Worm (Caenorhabditis elegans) whole organism, L4 larva: Measurements from ENCODE around the gene srbc-84.

Experiments
- F49E8.2 ChIP-seq: sonication (generic microtip); optimal IDR thresholded peaks from 2 replicates; lab custom pipeline; 2016; ENCODE audit warnings: missing compliant biosample characterization, mild to moderate bottlenecking, missing genetic modification characterization, borderline replicate concordance
- R02D3.7 ChIP-seq: fragments of 150-350 bp; sonication (generic microtip); optimal IDR thresholded peaks from 3 replicates; lab custom pipeline; 2014; ENCODE audit warnings: missing biosample characterization, missing genetic modification characterization
- T26A8.4 ChIP-seq: fragments of 200-800 bp; sonication (Bioruptor generic); IDR thresholded peaks from 2 replicates; pipeline ENCODE4 v1.3.6; 2022; ENCODE audit warnings: missing genetic modification characterization, missing compliant biosample characterization
- Y105C5A.15 ChIP-seq: fragments of 200-800 bp; sonication (Bioruptor generic); IDR thresholded peaks from 2 replicates; pipeline ENCODE4 v1.3.6; 2022; ENCODE audit warnings: missing genetic modification characterization, missing compliant biosample characterization
- Y5F2A.4 ChIP-seq: fragments of 200-800 bp; sonication (Bioruptor generic); optimal IDR thresholded peaks from 2 replicates; lab custom pipeline; 2018; ENCODE audit warnings: mild to moderate bottlenecking, missing genetic modification characterization, missing compliant biosample characterization
- aha-1 ChIP-seq: fragments of 150-350 bp; peaks from one replicate; lab custom pipeline; 2014; ENCODE audit warnings: missing biosample characterization, missing genetic modification characterization
- aly-2 ChIP-seq: sonication (generic microtip); optimal IDR thresholded peaks from 2 replicates; lab custom pipeline; 2018; ENCODE audit warnings: missing biosample characterization, missing genetic modification characterization
- ceh-20 ChIP-seq: fragments of 200-800 bp; sonication (Bioruptor generic); IDR thresholded peaks from 2 replicates; pipeline ENCODE4 v1.3.6; 2022; ENCODE audit warnings: missing genetic modification reagents, missing genetic modification characterization, missing compliant biosample characterization
- ceh-62 ChIP-seq: sonication (generic microtip); optimal IDR thresholded peaks from 2 replicates; lab custom pipeline; 2017; ENCODE audit warnings: missing biosample characterization, missing genetic modification characterization
- ceh-82 ChIP-seq: sonication (generic microtip); optimal IDR thresholded peaks from 2 replicates; lab custom pipeline; 2017; ENCODE audit warnings: missing biosample characterization, missing genetic modification characterization
- daf-16 ChIP-seq, 3 experiments: sonication (generic microtip); optimal IDR thresholded peaks; 2 replicates each; lab custom pipeline; 2016 to 2017; ENCODE audit warnings: missing genetic modification characterization in 3 of 3, missing genetic modification reagents in 3 of 3, mild to moderate bottlenecking in 2 of 3, missing compliant biosample characterization in 2 of 3, missing biosample characterization in 1 of 3, moderate library complexity in 1 of 3
- dmd-6 ChIP-seq: fragments of 200-800 bp; sonication (Bioruptor generic); IDR thresholded peaks from 2 replicates; pipeline ENCODE4 v1.3.6; 2022; ENCODE audit warnings: missing genetic modification reagents, missing genetic modification characterization, missing compliant biosample characterization
- dmd-9 ChIP-seq: fragments of 200-800 bp; sonication (Bioruptor generic); IDR thresholded peaks from 2 replicates; pipeline ENCODE4 v1.3.6; 2022; ENCODE audit warnings: missing genetic modification reagents, missing genetic modification characterization, missing compliant biosample characterization
- dpl-1 ChIP-seq: fragments of 150-350 bp; optimal IDR thresholded peaks from 2 replicates; lab custom pipeline; 2014; ENCODE audit warnings: missing biosample characterization, missing genetic modification reagents, missing genetic modification characterization
- duxl-1 ChIP-seq: sonication (generic microtip); optimal IDR thresholded peaks from 2 replicates; lab custom pipeline; 2016; ENCODE audit warnings: mild to moderate bottlenecking, missing genetic modification characterization, moderate library complexity, missing compliant biosample characterization; ENCODE audit not compliant: poor library complexity
- dve-1 ChIP-seq: sonication (generic microtip); optimal IDR thresholded peaks from 2 replicates; lab custom pipeline; 2017; ENCODE audit warnings: antibody characterized with exemption, mild to moderate bottlenecking, missing genetic modification characterization, missing compliant biosample characterization; ENCODE audit not compliant: insufficient read depth
- egl-27 ChIP-seq: sonication (generic microtip); optimal IDR thresholded peaks from 3 replicates; lab custom pipeline; 2017; ENCODE audit warnings: missing biosample characterization, missing genetic modification reagents, missing genetic modification characterization
- gei-8 ChIP-seq: fragments of 200-800 bp; sonication (Bioruptor generic); optimal IDR thresholded peaks from 2 replicates; lab custom pipeline; 2018; ENCODE audit warnings: mild to moderate bottlenecking, missing genetic modification characterization, missing compliant biosample characterization
- hif-1 ChIP-seq, 2 experiments: sonication (generic microtip); optimal IDR thresholded peaks; 2 replicates each; lab custom pipeline; 2016 to 2017; ENCODE audit warnings: missing compliant biosample characterization in 2 of 2, missing genetic modification characterization in 2 of 2, missing genetic modification reagents in 2 of 2, missing genotype in 2 of 2, mild to moderate bottlenecking in 1 of 2
- hlh-30 ChIP-seq: sonication (generic microtip); optimal IDR thresholded peaks from 2 replicates; lab custom pipeline; 2017; ENCODE audit warnings: antibody characterized with exemption, mild to moderate bottlenecking, missing genetic modification characterization, missing compliant biosample characterization; ENCODE audit not compliant: insufficient read depth
- lim-7 ChIP-seq: fragments of 200-800 bp; sonication (Bioruptor generic); IDR thresholded peaks from 2 replicates; pipeline ENCODE4 v1.3.6; 2022; ENCODE audit warnings: missing genetic modification characterization, missing compliant biosample characterization
- lsy-2 ChIP-seq, 2 experiments: fragments of 150-350 bp in 1 of 2; sonication (generic microtip) in 1 of 2; optimal IDR thresholded peaks; 2 replicates each; lab custom pipeline; 2014 to 2017; ENCODE audit warnings: missing biosample characterization in 2 of 2, missing genetic modification characterization in 2 of 2
- nhr-10 ChIP-seq: fragments of 150-350 bp; optimal IDR thresholded peaks from 2 replicates; lab custom pipeline; 2014; ENCODE audit warnings: missing biosample characterization, missing genetic modification characterization
- nhr-102 ChIP-seq: sonication (generic microtip); optimal IDR thresholded peaks from 2 replicates; lab custom pipeline; 2016; ENCODE audit warnings: mild to moderate bottlenecking, missing genetic modification characterization, moderate library complexity, missing compliant biosample characterization
- nhr-25 ChIP-seq: sonication (generic microtip); optimal IDR thresholded peaks from 2 replicates; lab custom pipeline; 2017; ENCODE audit warnings: missing genetic modification characterization, mild to moderate bottlenecking, missing compliant biosample characterization, antibody characterized with exemption, moderate library complexity, borderline replicate concordance; ENCODE audit not compliant: insufficient read depth
- nhr-28 ChIP-seq: fragments of 150-350 bp; optimal IDR thresholded peaks from 2 replicates; lab custom pipeline; 2014; ENCODE audit warnings: missing biosample characterization, missing genetic modification characterization
- nhr-48 ChIP-seq: sonication (generic microtip); optimal IDR thresholded peaks from 2 replicates; lab custom pipeline; 2016; ENCODE audit warnings: mild to moderate bottlenecking, missing genetic modification characterization, missing compliant biosample characterization
- pqm-1 ChIP-seq: sonication (generic microtip); optimal IDR thresholded peaks from 2 replicates; lab custom pipeline; 2017; ENCODE audit warnings: missing biosample characterization, missing genetic modification characterization
- unc-39 ChIP-seq: sonication (generic microtip); optimal IDR thresholded peaks from 2 replicates; lab custom pipeline; 2017; ENCODE audit warnings: missing biosample characterization, missing genetic modification characterization
- unc-62 ChIP-seq, 3 experiments: fragments of 150-350 bp in 1 of 3; sonication (generic microtip); optimal IDR thresholded peaks in 2 of 3; peaks in 1 of 3; 1 replicate in 1 of 3; 2 replicates in 2 of 3; lab custom pipeline; 2014 to 2017; ENCODE audit warnings: missing biosample characterization in 3 of 3, missing genetic modification characterization in 3 of 3, missing genetic modification reagents in 3 of 3, missing genotype in 1 of 3
- vab-7 ChIP-seq: fragments of 200-800 bp; sonication (Bioruptor generic); IDR thresholded peaks from 2 replicates; pipeline ENCODE4 v1.3.6; 2022; ENCODE audit warnings: missing genetic modification reagents, missing genetic modification characterization, missing compliant biosample characterization
- zfp-2 ChIP-seq: sonication (generic microtip); optimal IDR thresholded peaks from 2 replicates; lab custom pipeline; 2016; ENCODE audit warnings: mild to moderate bottlenecking, missing genetic modification characterization, missing compliant biosample characterization
- zip-2 ChIP-seq: fragments of 150-350 bp; optimal IDR thresholded peaks from 2 replicates; lab custom pipeline; 2014; ENCODE audit warnings: missing biosample characterization, missing genetic modification characterization
- ztf-7 ChIP-seq: fragments of 150-350 bp; optimal IDR thresholded peaks from 2 replicates; lab custom pipeline; 2014; ENCODE audit warnings: missing biosample characterization, missing genetic modification characterization

srbc-84 gene

ce11 chrV:16300276-16300675 is 1.5 kb downstream of the srbc-84 start, which contains the start of gene srbc-82:
srbc-82 (plus strand) TSS chrV:16300576.
- no peak for TF ChIP-seq ztf-7 (tag; lab: Kevin White, UChicago)
- no peak for TF ChIP-seq vab-7 (GFP tag; lab: Robert Waterston, UW)
- TF ChIP-seq lim-7 (GFP tag; lab: Robert Waterston, UW) = no peak

DNA sequence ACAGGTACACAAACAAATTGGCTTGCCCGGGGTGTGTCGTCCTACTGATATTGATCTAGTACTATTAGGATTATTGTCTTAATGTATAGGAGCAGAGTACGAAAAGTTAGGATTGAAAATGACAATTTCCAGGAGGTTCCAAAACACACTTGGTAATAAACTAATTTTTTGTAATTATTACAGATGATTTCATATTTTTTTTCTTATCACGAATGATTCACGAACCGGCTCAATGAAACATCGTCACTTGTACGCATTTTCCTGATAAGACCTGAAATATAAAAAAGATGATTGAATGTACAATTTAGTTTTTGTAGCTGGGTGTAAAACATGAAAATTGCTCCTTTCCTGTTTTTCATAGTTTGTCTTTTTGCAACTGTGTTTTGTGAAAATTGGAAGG is 3.7 kb downstream of the srbc-84 start, which contains the start of the genes C31A11.13 and oac-6:
Gene C31A11.13, minus strand, starts transcription at position 113 of the 400 bp plus-strand sequence.
Gene oac-6, plus strand, starts transcription at position 279 of the 400 bp plus-strand sequence.
- TF ChIP-seq lsy-2 (tag; optimal IDR thresholded peaks at IDR 0.05; lab: Kevin White, UChicago) (no peak), Y105C5A.15 (GFP tag; lab: Robert Waterston, UW) (no peak), dve-1 (no peak), pqm-1 (peak; percentile 37), ceh-62 (no peak), hlh-30 (no peak), unc-62 (GFP tag; optimal IDR thresholded peaks at IDR 0.05 in 1 of 2; lab: Kevin White, UChicago) (peak in 1 of 2 experiments; percentile 65), unc-62 (tag; optimal IDR thresholded peaks at IDR 0.05; lab: Kevin White, UChicago) (no peak), dmd-9 (no peak), nhr-102 (tag; lab: Kevin White, UChicago) (no peak), daf-16 (GFP tag; optimal IDR thresholded peaks at IDR 0.05; lab: Kevin White, UChicago) (no peak), daf-16 (tag; optimal IDR thresholded peaks at IDR 0.05; lab: Kevin White, UChicago) (peak; percentile 9), nhr-10 (tag; lab: Kevin White, UChicago) (no peak), Y5F2A.4 (GFP tag; lab: Kevin White, UChicago) (no peak), nhr-28 (tag; lab: Kevin White, UChicago) (peak; percentile 27), nhr-48 (no peak), dpl-1 (no peak)

- TF ChIP-seq zfp-2 (tag; lab: Kevin White, UChicago) (no peak), unc-39 (tag; lab: Kevin White, UChicago) (no peak), ceh-20 (GFP tag; lab: Robert Waterston, UW) (no peak), gei-8 (GFP tag; lab: Kevin White, UChicago) (no peak), F49E8.2 (tag; lab: Kevin White, UChicago) (no peak), egl-27 (tag; lab: Kevin White, UChicago) (no peak), T26A8.4 (GFP tag; lab: Robert Waterston, UW) (no peak), ceh-82 (tag; lab: Kevin White, UChicago) (no peak), aly-2 (tag; lab: Kevin White, UChicago) (no peak)
Observed at ce11 chrV:16307253-16307652, 8.5 kb downstream of the srbc-84 start, which contains the start of gene srxa-7. srxa-7 (plus strand) TSS chrV:16307553.

DNA sequence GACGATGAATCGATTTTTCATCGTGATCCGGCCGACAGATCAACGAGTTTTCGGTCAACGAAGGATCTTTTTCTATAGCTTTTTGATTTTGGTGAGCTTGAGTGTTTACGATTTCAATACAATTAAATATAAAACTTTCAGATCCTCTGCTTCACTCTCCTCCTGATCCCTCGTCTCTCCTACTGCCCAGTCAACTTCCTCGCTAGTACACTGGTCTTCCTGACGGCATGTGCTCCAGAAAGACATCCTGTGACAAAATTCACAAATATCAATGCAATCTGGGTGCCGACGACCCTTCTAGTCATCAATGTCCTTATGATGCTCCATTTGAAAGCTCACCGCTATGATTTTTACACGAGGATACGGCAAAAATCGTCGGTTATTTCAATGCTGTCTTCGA is 9.6 kb downstream of the srbc-84 start:
- TF ChIP-seq aha-1 (tag; lab: Kevin White, UChicago) (peak; percentile 93), pqm-1 (no peak)

DNA sequence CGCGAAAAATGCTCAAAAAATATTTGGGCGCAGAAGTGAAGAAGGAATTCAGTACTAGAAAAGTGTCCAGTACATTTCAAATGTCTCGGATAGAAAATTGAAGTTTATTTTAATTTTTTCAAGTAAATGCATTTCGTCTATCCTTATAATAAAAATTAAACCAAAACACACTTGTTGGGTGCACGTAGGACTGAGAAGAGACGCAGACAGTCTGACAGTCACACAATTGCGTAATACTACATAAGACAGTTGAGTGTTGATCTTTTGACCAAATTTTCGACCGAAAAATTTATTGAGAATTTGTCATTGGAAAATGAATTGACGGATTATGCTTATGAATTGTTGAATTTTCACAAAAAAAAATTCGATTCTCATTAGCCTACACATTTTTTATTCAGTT is 10.8 kb downstream of the srbc-84 start, which contains the start of gene oac-7:
Gene oac-7, plus strand, starts transcription at position 283 of the 400 bp plus-strand sequence.
- peak in 1 of 2 experiments; percentile 52 for TF ChIP-seq unc-62 (GFP tag; optimal IDR thresholded peaks at IDR 0.05 in 1 of 2; lab: Kevin White, UChicago)
- TF ChIP-seq unc-62 (tag; optimal IDR thresholded peaks at IDR 0.05; lab: Kevin White, UChicago) = no peak
- peak in 1 of 2 experiments; percentile 50 for TF ChIP-seq hif-1 (tag; optimal IDR thresholded peaks at IDR 0.05; lab: Kevin White, UChicago)
- no peak for TF ChIP-seq nhr-25
- peak; percentile 20; the same call in 1 of the 2 replicates for TF ChIP-seq dmd-6
- no peak for TF ChIP-seq R02D3.7 (tag; lab: Kevin White, UChicago)
- peak; percentile 72 for TF ChIP-seq nhr-28 (tag; lab: Kevin White, UChicago)
- TF ChIP-seq hlh-30 = peak; percentile 37
- peak; percentile 10 for TF ChIP-seq duxl-1
- TF ChIP-seq zip-2 (tag; lab: Kevin White, UChicago) = peak; percentile 69
- no peak for TF ChIP-seq nhr-10 (tag; lab: Kevin White, UChicago)
